Worm (Caenorhabditis elegans) whole organism, midembryonic: ENCODE results near the gene ect-2.

Experiments used
- cog-1 ChIP-seq: sonication (generic microtip); optimal IDR thresholded peaks from 2 replicates; lab custom pipeline; 2016; ENCODE audit warnings: missing genetic modification characterization, missing compliant biosample characterization
- flt-1 ChIP-seq: fragments of 200-800 bp; sonication (Bioruptor generic); IDR thresholded peaks from 2 replicates; pipeline ENCODE4 v1.3.6; 2022; ENCODE audit warnings: missing genetic modification characterization, missing compliant biosample characterization
- klf-2 ChIP-seq: fragments of 200-800 bp; sonication (Bioruptor generic); conservative IDR thresholded peaks from 2 replicates; pipeline ENCODE4 v1.3.6; 2022; ENCODE audit warnings: missing genetic modification reagents, missing genetic modification characterization, missing compliant biosample characterization

DNA sequence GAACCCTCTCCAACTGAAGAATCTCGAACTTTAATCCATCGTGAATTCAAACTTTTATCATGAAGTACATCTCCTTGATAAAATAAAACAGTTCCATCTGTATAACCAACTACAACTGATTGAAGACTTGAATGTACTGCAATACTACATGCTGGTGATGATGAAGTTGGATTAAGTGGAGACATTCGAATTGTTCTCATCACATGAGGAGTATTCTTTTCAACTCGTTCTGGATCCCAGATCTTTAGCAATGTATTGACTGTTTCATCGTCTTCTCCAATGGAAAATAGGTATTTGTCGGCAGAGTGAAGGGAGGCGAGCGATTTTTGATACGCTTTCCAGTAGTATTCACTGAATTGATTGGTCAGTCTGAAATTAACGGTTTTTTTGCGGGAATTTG is 8.8 kb upstream of the ect-2 start:
- TF ChIP-seq cog-1 (tag; lab: Kevin White, UChicago) (no peak), flt-1 (GFP tag; lab: Robert Waterston, UW) (no peak), klf-2 (GFP tag; lab: Robert Waterston, UW) (no peak)
